Worm (Caenorhabditis elegans) whole organism, L3 larva: Measurements from ENCODE around the gene C35A5.4.

ENCODE experiments used
- R02D3.7 ChIP-seq: fragments of 150-350 bp; optimal IDR thresholded peaks from 2 replicates; lab custom pipeline; 2014; ENCODE audit warnings: missing biosample characterization, missing genetic modification characterization
- ZK546.5 ChIP-seq: sonication (generic microtip); optimal IDR thresholded peaks from 2 replicates; lab custom pipeline; 2017; ENCODE audit warnings: missing biosample characterization, missing genetic modification characterization
- aly-2 ChIP-seq: fragments of 150-350 bp; optimal IDR thresholded peaks from 2 replicates; lab custom pipeline; 2014; ENCODE audit warnings: missing biosample characterization, missing genetic modification characterization
- ama-1 ChIP-seq: fragments of 150-350 bp; optimal IDR thresholded peaks from 2 replicates; lab custom pipeline; 2018
- ceh-16 ChIP-seq: sonication (generic microtip); optimal IDR thresholded peaks from 2 replicates; lab custom pipeline; 2017; ENCODE audit warnings: missing biosample characterization, missing genetic modification characterization
- ceh-28 ChIP-seq: fragments of 150-350 bp; optimal IDR thresholded peaks from 2 replicates; lab custom pipeline; 2014; ENCODE audit warnings: missing biosample characterization, missing genetic modification reagents, missing genetic modification characterization
- ceh-82 ChIP-seq: fragments of 150-350 bp; optimal IDR thresholded peaks from 2 replicates; lab custom pipeline; 2014; ENCODE audit warnings: missing biosample characterization, missing genetic modification characterization
- ceh-9 ChIP-seq: sonication (generic microtip); optimal IDR thresholded peaks from 2 replicates; lab custom pipeline; 2018; ENCODE audit warnings: missing biosample characterization, missing genetic modification characterization
- daf-12 ChIP-seq: fragments of 150-350 bp; optimal IDR thresholded peaks from 2 replicates; lab custom pipeline; 2014; ENCODE audit warnings: missing biosample characterization, missing genetic modification reagents, missing genetic modification characterization
- egl-27 ChIP-seq: sonication (generic microtip); optimal IDR thresholded peaks from 4 replicates; lab custom pipeline; 2017; ENCODE audit warnings: missing biosample characterization, missing genetic modification reagents, missing genetic modification characterization
- egl-5 ChIP-seq: fragments of 150-350 bp; optimal IDR thresholded peaks from 2 replicates; lab custom pipeline; 2017; ENCODE audit warnings: missing biosample characterization, missing genetic modification reagents, missing genetic modification characterization, inconsistent platforms
- elt-1 ChIP-seq: fragments of 150-350 bp; optimal IDR thresholded peaks from 2 replicates; lab custom pipeline; 2014; ENCODE audit warnings: missing biosample characterization, missing genetic modification characterization
- elt-2 ChIP-seq: sonication (generic microtip); optimal IDR thresholded peaks from 2 replicates; lab custom pipeline; 2016; ENCODE audit warnings: missing genetic modification reagents, mild to moderate bottlenecking, missing genetic modification characterization, missing compliant biosample characterization
- elt-3 ChIP-seq, 3 experiments: fragments of 150-350 bp in 1 of 3; sonication (generic microtip) in 2 of 3; optimal IDR thresholded peaks; 2 replicates in 2 of 3; 4 replicates in 1 of 3; lab custom pipeline; 2014 to 2017; ENCODE audit warnings: missing biosample characterization in 3 of 3, missing genetic modification characterization in 3 of 3
- eor-1 ChIP-seq, 2 experiments: fragments of 150-350 bp; optimal IDR thresholded peaks; 2 replicates each; lab custom pipeline; 2014 to 2018; ENCODE audit warnings: missing biosample characterization in 2 of 2, missing genetic modification characterization in 2 of 2
- fkh-10 ChIP-seq: sonication (generic microtip); optimal IDR thresholded peaks from 2 replicates; lab custom pipeline; 2017; ENCODE audit warnings: missing biosample characterization, missing genetic modification reagents, missing genetic modification characterization
- fkh-2 ChIP-seq: fragments of 150-350 bp; optimal IDR thresholded peaks from 2 replicates; lab custom pipeline; 2014; ENCODE audit warnings: missing biosample characterization, missing genetic modification reagents, missing genetic modification characterization
- fos-1 ChIP-seq: fragments of 150-350 bp; optimal IDR thresholded peaks from 2 replicates; lab custom pipeline; 2014; ENCODE audit warnings: missing biosample characterization, missing genetic modification characterization
- hmg-11 ChIP-seq: sonication (generic microtip); optimal IDR thresholded peaks from 2 replicates; lab custom pipeline; 2016; ENCODE audit warnings: missing genetic modification characterization, missing compliant biosample characterization
- jun-1 ChIP-seq: fragments of 150-350 bp; optimal IDR thresholded peaks from 2 replicates; lab custom pipeline; 2014; ENCODE audit warnings: missing biosample characterization, missing genetic modification reagents, missing genetic modification characterization
- lin-15B ChIP-seq: fragments of 150-350 bp; optimal IDR thresholded peaks from 2 replicates; lab custom pipeline; 2014; ENCODE audit warnings: missing biosample characterization, missing genetic modification characterization
- lin-39 ChIP-seq: fragments of 150-350 bp; optimal IDR thresholded peaks from 2 replicates; lab custom pipeline; 2018; ENCODE audit warnings: missing biosample characterization, missing genetic modification reagents, missing genetic modification characterization
- lsy-12 ChIP-seq: sonication (generic microtip); optimal IDR thresholded peaks from 2 replicates; lab custom pipeline; 2016; ENCODE audit warnings: mild to moderate bottlenecking, missing genetic modification characterization, missing compliant biosample characterization
- mdl-1 ChIP-seq: fragments of 150-350 bp; optimal IDR thresholded peaks from 2 replicates; lab custom pipeline; 2014; ENCODE audit warnings: missing biosample characterization, missing genetic modification characterization
- mml-1 ChIP-seq: fragments of 150-350 bp; sonication (generic microtip); optimal IDR thresholded peaks from 3 replicates; lab custom pipeline; 2014; ENCODE audit warnings: missing biosample characterization, missing genetic modification characterization
- nfya-1 ChIP-seq: sonication (generic microtip); optimal IDR thresholded peaks from 2 replicates; lab custom pipeline; 2017; ENCODE audit warnings: missing genetic modification characterization, mild to moderate bottlenecking, missing compliant biosample characterization, antibody characterized with exemption, moderate library complexity; ENCODE audit not compliant: insufficient read depth
- nhr-11 ChIP-seq: fragments of 150-350 bp; optimal IDR thresholded peaks from 2 replicates; lab custom pipeline; 2014; ENCODE audit warnings: missing biosample characterization, missing genetic modification characterization
- nhr-12 ChIP-seq: fragments of 150-350 bp; optimal IDR thresholded peaks from 2 replicates; lab custom pipeline; 2014; ENCODE audit warnings: missing biosample characterization, missing genetic modification characterization
- nhr-23 ChIP-seq: fragments of 150-350 bp; optimal IDR thresholded peaks from 2 replicates; lab custom pipeline; 2014; ENCODE audit warnings: missing biosample characterization, missing genetic modification reagents, missing genetic modification characterization
- nhr-237 ChIP-seq: fragments of 150-350 bp; optimal IDR thresholded peaks from 2 replicates; lab custom pipeline; 2014; ENCODE audit warnings: missing biosample characterization, missing genetic modification characterization
- nhr-25 ChIP-seq: sonication (generic microtip); optimal IDR thresholded peaks from 2 replicates; lab custom pipeline; 2017; ENCODE audit warnings: missing biosample characterization, missing genetic modification characterization
- nhr-28 ChIP-seq: fragments of 150-350 bp; optimal IDR thresholded peaks from 2 replicates; lab custom pipeline; 2014; ENCODE audit warnings: missing biosample characterization, missing genetic modification characterization
- nhr-43 ChIP-seq: sonication (generic microtip); optimal IDR thresholded peaks from 2 replicates; lab custom pipeline; 2016; ENCODE audit warnings: mild to moderate bottlenecking, missing genetic modification characterization, missing compliant biosample characterization; ENCODE audit not compliant: poor library complexity, severe bottlenecking
- nhr-67 ChIP-seq: fragments of 150-350 bp; optimal IDR thresholded peaks from 2 replicates; lab custom pipeline; 2014; ENCODE audit warnings: missing biosample characterization, missing genetic modification characterization
- nhr-76 ChIP-seq: fragments of 150-350 bp; sonication (generic microtip); optimal IDR thresholded peaks from 5 replicates; lab custom pipeline; 2014; ENCODE audit warnings: missing biosample characterization, missing genetic modification characterization
- nhr-77 ChIP-seq: fragments of 150-350 bp; optimal IDR thresholded peaks from 2 replicates; lab custom pipeline; 2014; ENCODE audit warnings: missing biosample characterization, missing genetic modification characterization
- pha-4 ChIP-seq: fragments of 150-350 bp; optimal IDR thresholded peaks from 2 replicates; lab custom pipeline; 2014; ENCODE audit warnings: missing biosample characterization, missing genetic modification reagents, missing genetic modification characterization
- pqm-1 ChIP-seq: fragments of 150-350 bp; optimal IDR thresholded peaks from 2 replicates; lab custom pipeline; 2017; ENCODE audit warnings: missing biosample characterization, missing genetic modification characterization, inconsistent platforms
- sea-2 ChIP-seq: fragments of 150-350 bp; sonication (generic microtip); optimal IDR thresholded peaks from 4 replicates; lab custom pipeline; 2014; ENCODE audit warnings: missing biosample characterization, missing genetic modification reagents, missing genetic modification characterization
- skn-1 ChIP-seq: fragments of 150-350 bp; optimal IDR thresholded peaks from 2 replicates; lab custom pipeline; 2014; ENCODE audit warnings: missing biosample characterization, missing genetic modification characterization
- snpc-4 ChIP-seq: fragments of 150-350 bp; optimal IDR thresholded peaks from 2 replicates; lab custom pipeline; 2014; ENCODE audit warnings: missing biosample characterization, missing genetic modification characterization
- tbx-2 ChIP-seq: sonication (generic microtip); optimal IDR thresholded peaks from 2 replicates; lab custom pipeline; 2016; ENCODE audit warnings: mild to moderate bottlenecking, missing genetic modification characterization, missing compliant biosample characterization
- unc-39 ChIP-seq: sonication (generic microtip); optimal IDR thresholded peaks from 4 replicates; lab custom pipeline; 2017; ENCODE audit warnings: missing biosample characterization, missing genetic modification characterization
- unc-62 ChIP-seq: fragments of 150-350 bp; sonication (generic microtip); optimal IDR thresholded peaks from 4 replicates; lab custom pipeline; 2014; ENCODE audit warnings: missing biosample characterization, missing genetic modification reagents, missing genetic modification characterization
- zag-1 ChIP-seq: fragments of 150-350 bp; optimal IDR thresholded peaks from 2 replicates; lab custom pipeline; 2014; ENCODE audit warnings: missing biosample characterization, missing genetic modification characterization
- ztf-11 ChIP-seq: fragments of 150-350 bp; optimal IDR thresholded peaks from 2 replicates; lab custom pipeline; 2014; ENCODE audit warnings: missing biosample characterization, missing genetic modification characterization
- ztf-4 ChIP-seq: fragments of 150-350 bp; optimal IDR thresholded peaks from 2 replicates; lab custom pipeline; 2014; ENCODE audit warnings: missing biosample characterization, missing genetic modification characterization

Gene C35A5.4

DNA sequence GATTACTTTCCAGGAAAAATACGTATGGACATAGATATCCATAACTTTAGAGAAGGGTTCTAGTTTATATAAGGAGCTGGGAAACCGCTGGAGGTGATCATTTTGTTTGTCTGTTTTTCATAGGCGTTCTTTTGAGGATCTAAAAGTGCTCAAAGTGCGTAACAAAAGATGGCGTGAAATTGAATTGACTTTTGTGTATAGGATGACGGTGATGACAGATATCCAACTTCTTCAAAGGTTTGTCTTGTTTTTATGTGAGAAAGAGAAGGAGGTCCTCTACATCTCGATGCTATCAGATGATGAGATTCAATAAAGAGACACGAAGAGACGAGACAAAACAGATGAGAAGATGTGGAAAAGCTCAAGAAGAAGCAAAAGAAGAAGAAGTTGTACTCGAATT lies 19.9 kb downstream of the C35A5.4 start:
- TF ChIP-seq nhr-23 (no peak), fkh-10 (GFP tag; lab: Kevin White, UChicago) (peak; percentile 53)
- TF ChIP-seq, all 47 proteins: peak for 1

DNA sequence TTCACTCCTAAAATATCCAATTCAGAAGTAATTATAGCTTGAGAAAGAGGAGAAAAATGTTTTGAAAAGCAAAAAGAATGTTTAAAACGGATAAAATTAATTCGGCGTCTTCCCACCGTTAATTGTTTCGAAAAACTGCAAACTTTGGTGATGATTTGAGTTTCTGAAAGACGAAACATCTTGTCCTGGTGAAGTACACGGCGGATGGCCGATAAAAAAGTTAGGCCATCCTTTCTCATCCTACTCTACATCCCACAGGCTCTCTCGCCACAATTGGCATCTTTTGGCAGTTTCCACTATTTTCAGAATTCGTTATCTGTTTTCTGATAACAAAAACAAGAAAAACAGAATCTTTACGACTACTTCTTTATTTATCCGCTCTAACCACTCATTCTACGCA lies 29.1 kb downstream of the C35A5.4 start, which contains the start of the genes C35A5.8 and hda-11:
C35A5.8 (minus strand) TSS at position 7 of the 400 bp plus-strand sequence.
hda-11 (plus strand) TSS at position 283 of the 400 bp plus-strand sequence.
- TF ChIP-seq mdl-1 (tag; lab: Kevin White, UChicago) (no peak), nhr-76 (tag; lab: Kevin White, UChicago) (no peak), nfya-1 (tag; lab: Kevin White, UChicago) (peak; percentile 58), skn-1 (tag; lab: Kevin White, UChicago) (peak; percentile 48), pqm-1 (tag; lab: Kevin White, UChicago) (peak; percentile 4), ceh-9 (tag; lab: Kevin White, UChicago) (no peak), lin-15B (tag; lab: Kevin White, UChicago) (peak; percentile 63), nhr-43 (tag; lab: Kevin White, UChicago) (peak; percentile 93), tbx-2 (tag; lab: Kevin White, UChicago) (no peak), jun-1 (tag; lab: Kevin White, UChicago) (no peak), nhr-11 (tag; lab: Kevin White, UChicago) (no peak), ceh-28 (no peak), ZK546.5 (tag; lab: Kevin White, UChicago) (no peak), nhr-12 (tag; lab: Kevin White, UChicago) (no peak), snpc-4 (tag; lab: Kevin White, UChicago) (peak; percentile 35), lin-39 (tag; lab: Kevin White, UChicago) (no peak), fkh-2 (tag; lab: Kevin White, UChicago) (no peak), nhr-67 (no peak), daf-12 (tag; lab: Kevin White, UChicago) (no peak), eor-1 (tag; optimal IDR thresholded peaks at IDR 0.05; lab: Kevin White, UChicago) (no peak), nhr-237 (tag; lab: Kevin White, UChicago) (no peak), egl-5 (tag; lab: Kevin White, UChicago) (no peak), lsy-12 (peak; percentile 19), unc-39 (tag; lab: Kevin White, UChicago) (no peak), mml-1 (no peak), ceh-16 (no peak), ztf-11 (tag; lab: Kevin White, UChicago) (no peak), fkh-10 (GFP tag; lab: Kevin White, UChicago) (no peak), elt-1 (no peak), sea-2 (GFP tag; lab: Kevin White, UChicago) (no peak), zag-1 (no peak), ceh-82 (tag; lab: Kevin White, UChicago) (no peak), nhr-25 (tag; lab: Kevin White, UChicago) (peak; percentile 52), ztf-4 (no peak), fos-1 (tag; lab: Kevin White, UChicago) (no peak), egl-27 (tag; lab: Kevin White, UChicago) (no peak), nhr-28 (no peak), nhr-23 (peak; percentile 63), ama-1 (no peak), R02D3.7 (tag; lab: Kevin White, UChicago) (no peak), nhr-77 (no peak), elt-2 (tag; lab: Kevin White, UChicago) (peak; percentile 45), unc-62 (GFP tag; lab: Kevin White, UChicago) (no peak), elt-3 (tag; optimal IDR thresholded peaks at IDR 0.05; lab: Kevin White, UChicago) (no peak), hmg-11 (tag; lab: Kevin White, UChicago) (peak; percentile 34), aly-2 (tag; lab: Kevin White, UChicago) (no peak), pha-4 (tag; lab: Kevin White, UChicago) (no peak)
